Fruit fly (Drosophila melanogaster) Kc167 (cell line): ENCODE data around the gene CG6569.

ENCODE experiments used
- Myc ChIP-seq: fragments of >200 bp; optimal IDR thresholded peaks from 2 replicates; lab custom pipeline; 2017; ENCODE audit warnings: missing external identifiers
- Sin3A ChIP-seq: fragments of >200 bp; optimal IDR thresholded peaks from 2 replicates; lab custom pipeline; 2018; ENCODE audit warnings: missing external identifiers
- h ChIP-seq: fragments of >200 bp; optimal IDR thresholded peaks from 3 replicates; lab custom pipeline; 2018; ENCODE audit warnings: missing external identifiers
- insv ChIP-seq: fragments of >200 bp; optimal IDR thresholded peaks from 3 replicates; lab custom pipeline; 2018; ENCODE audit warnings: missing external identifiers
- psq ChIP-seq: fragments of >200 bp; optimal IDR thresholded peaks from 2 replicates; lab custom pipeline; 2017; ENCODE audit warnings: missing external identifiers
- ttk ChIP-seq: sonication (Bioruptor generic); optimal IDR thresholded peaks from 2 replicates; lab custom pipeline; 2017; ENCODE audit warnings: missing external identifiers

CG6569 gene

DNA sequence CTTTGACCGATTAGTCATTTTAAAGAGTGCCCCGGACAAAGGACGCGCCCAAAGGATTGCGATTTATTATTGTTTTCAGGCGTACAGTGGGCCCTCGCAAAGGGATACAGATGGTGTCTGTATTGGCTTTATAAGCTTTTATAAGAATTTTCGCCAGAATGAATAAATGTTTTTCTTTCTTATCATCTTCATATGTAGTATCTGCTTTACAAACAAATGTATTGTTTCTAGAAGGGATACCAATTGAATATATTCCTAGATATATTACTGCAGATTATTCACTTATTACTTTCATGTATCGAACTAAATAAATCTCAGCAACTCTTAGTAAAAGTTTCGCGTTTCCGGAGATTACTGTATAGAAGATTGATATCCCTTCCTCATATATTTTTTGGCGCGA lies 10.2 kb downstream of the CG6569 start:
- TF ChIP-seq Sin3A (lab: Kevin White, UChicago), result no peak
- no peak for TF ChIP-seq Myc
- TF ChIP-seq psq, result no peak
- no peak for TF ChIP-seq insv (lab: Kevin White, UChicago)
- no peak for TF ChIP-seq h (lab: Kevin White, UChicago)
- TF ChIP-seq ttk, result no peak

dm6 chr3R:21856873-21857243 lies 10.9 kb downstream of the CG6569 start:
- no peak for TF ChIP-seq ttk
- no peak for TF ChIP-seq insv (lab: Kevin White, UChicago)

dm6 chr3R:21856098-21856872 lies 11.4 kb downstream of the CG6569 start, which contains the start of gene glec:
TSS of gene glec (minus strand) at chr3R:21856266.
- TF ChIP-seq Myc (no peak), psq (no peak)

DNA sequence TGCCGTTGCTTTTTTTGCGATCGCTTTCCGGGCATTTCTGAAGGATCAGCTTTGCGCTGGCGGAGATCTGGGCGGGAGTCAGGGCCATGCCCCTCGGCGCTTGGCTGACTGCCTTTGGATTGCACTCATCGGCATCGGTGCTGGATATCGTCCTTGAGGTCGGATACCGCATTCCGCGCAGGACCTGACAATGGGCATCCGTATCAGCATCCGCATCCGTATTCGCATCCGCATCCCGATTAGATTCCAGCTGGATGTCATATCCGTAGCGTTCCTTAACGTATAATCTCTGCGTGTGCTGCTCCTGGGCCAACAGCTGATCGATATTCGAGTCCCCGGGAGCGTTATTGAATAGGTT lies 12.3 kb downstream of the CG6569 start:
- no peak for TF ChIP-seq Myc
- no peak for TF ChIP-seq psq
- TF ChIP-seq Sin3A (lab: Kevin White, UChicago), result no peak
- TF ChIP-seq h (lab: Kevin White, UChicago), result no peak

- TF ChIP-seq Myc (no peak), insv (lab: Kevin White, UChicago) (no peak), psq (no peak), Sin3A (lab: Kevin White, UChicago) (no peak), ttk (no peak), h (lab: Kevin White, UChicago) (no peak)
Measured at dm6 chr3R:21854574-21855468, 12.9 kb downstream of the CG6569 start.

DNA sequence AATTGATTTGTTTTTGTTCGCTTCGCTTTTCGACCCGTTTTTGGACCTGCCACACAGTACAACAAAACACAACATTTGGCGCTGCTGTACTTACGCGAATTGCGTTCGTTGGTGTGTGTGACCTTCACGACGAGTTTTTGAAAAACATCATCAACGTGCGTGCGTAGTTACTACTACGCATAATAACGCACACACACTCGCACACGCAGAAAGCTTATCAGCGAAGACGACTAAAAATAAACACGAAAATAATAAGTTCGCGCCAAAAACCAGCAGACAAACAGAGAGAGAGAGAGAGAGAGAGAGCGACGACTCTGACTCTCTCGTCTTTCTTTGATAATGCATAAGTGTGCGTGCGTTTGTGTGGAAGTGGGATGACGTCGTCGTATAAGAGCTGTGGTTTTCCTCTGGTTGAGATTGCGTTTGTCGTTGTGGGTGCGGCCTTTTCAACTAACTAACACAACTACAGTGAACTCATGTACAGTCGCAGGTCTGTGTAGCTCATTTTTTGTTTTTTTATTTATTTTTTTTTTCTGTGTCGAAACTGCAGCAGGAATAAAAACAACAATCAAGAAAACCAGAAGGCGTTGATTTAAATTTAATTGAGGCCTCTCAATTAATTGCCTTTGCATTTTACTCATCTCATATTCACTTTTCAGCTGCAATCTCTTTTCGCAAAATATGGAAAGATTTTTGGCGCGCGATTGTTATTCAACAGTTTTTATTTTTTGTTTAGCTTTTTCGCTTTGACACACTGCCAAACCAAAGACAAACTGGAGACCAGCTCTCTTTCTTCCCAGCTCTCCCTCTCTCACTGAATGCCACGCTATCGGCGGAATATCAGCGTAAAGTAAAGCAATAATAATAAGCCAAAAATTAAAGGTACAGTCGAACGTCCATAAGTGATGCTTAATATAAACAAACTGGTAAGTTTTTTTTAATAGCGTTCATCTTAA lies 13.8 kb downstream of the CG6569 start:
- TF ChIP-seq Myc (no peak), h (lab: Kevin White, UChicago) (no peak), insv (lab: Kevin White, UChicago) (no peak), ttk (no peak), psq (no peak), Sin3A (lab: Kevin White, UChicago) (no peak)

dm6 chr3R:21852579-21853233 lies 15.0 kb downstream of the CG6569 start:
- no peak for TF ChIP-seq Myc
- no peak for TF ChIP-seq h (lab: Kevin White, UChicago)
- no peak for TF ChIP-seq Sin3A (lab: Kevin White, UChicago)
- TF ChIP-seq insv (lab: Kevin White, UChicago), result no peak
- TF ChIP-seq ttk, result no peak
- TF ChIP-seq psq, result no peak

DNA sequence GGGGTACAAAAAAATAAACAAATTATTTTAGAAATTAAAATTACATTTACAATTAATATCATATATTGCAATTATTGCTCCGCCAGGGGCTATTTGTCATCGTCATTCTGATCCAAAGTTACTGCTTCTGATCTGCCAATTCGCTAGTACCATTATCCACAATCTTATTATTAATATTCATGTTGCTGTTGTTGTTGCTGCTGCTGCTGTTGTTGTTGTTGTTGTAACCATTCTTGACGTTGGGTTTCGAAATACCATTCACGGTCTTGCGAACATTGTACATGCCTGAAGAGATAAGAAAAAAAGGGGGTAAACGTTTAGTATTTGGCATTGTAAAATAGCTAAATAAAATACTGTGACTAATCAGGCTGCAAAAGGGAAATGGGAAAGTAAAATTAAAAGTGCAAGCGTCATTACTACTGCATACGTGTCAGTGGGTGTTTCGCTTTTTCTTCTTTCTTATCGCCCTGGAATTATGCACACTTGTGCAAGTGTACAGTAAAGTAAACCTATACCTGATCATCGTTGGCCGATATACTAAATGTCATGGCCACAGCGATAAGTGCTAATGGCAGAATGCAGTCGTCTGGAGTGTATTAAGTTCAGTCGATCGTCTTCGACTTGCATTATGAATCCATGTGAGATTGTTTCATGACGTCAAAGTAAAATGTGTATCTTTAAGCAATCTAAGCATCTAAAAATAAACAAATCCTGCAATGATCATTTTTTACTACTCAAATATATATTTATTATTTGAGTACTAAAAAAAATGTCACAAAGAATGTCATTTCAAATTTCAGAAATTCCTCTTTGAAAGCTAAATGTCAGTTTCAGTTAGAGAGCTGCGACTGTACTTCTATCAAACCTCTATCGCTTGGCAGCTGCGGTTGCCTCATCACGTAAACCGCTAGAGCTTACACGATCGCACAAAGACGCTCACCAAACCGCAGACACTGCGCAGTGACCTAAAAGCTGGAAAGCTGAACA lies 15.8 kb downstream of the CG6569 start:
- no peak for TF ChIP-seq h (lab: Kevin White, UChicago)
- TF ChIP-seq insv (lab: Kevin White, UChicago), result no peak
- no peak for TF ChIP-seq Myc
- no peak for TF ChIP-seq psq
- TF ChIP-seq Sin3A (lab: Kevin White, UChicago), result no peak
- no peak for TF ChIP-seq ttk

dm6 chr3R:21849988-21850460 lies 17.7 kb downstream of the CG6569 start:
- TF ChIP-seq Myc (no peak), h (lab: Kevin White, UChicago) (no peak), psq (no peak), ttk (no peak), Sin3A (lab: Kevin White, UChicago) (no peak), insv (lab: Kevin White, UChicago) (no peak)

- TF ChIP-seq insv (lab: Kevin White, UChicago), result no peak
Measured at dm6 chr3R:21848987-21849442, 18.7 kb downstream of the CG6569 start.

- no peak for TF ChIP-seq h (lab: Kevin White, UChicago)
- TF ChIP-seq Myc, result no peak
- no peak for TF ChIP-seq ttk
- TF ChIP-seq Sin3A (lab: Kevin White, UChicago), result no peak
- TF ChIP-seq insv (lab: Kevin White, UChicago), result no peak
- no peak for TF ChIP-seq psq
Measured at dm6 chr3R:21848271-21848670, 19.4 kb downstream of the CG6569 start.
